Worm (Caenorhabditis elegans): ENCODE results near the gene sedl-1.

ce11 chrX:1456350-1457080 lies 16.5 kb upstream of the sedl-1 start:
- peak; percentile 49 for TF ChIP-seq tbx-2 (tag; optimal IDR thresholded peaks at IDR 0.05)
- no peak for TF ChIP-seq nhr-84 (tag; optimal IDR thresholded peaks at IDR 0.05)
- no peak for TF ChIP-seq lin-13 (GFP tag; optimal IDR thresholded peaks at IDR 0.05)
- no peak for TF ChIP-seq ama-1 (optimal IDR thresholded peaks at IDR 0.05)
- no peak for TF ChIP-seq unc-62 (GFP tag; optimal IDR thresholded peaks at IDR 0.05)
- no peak for TF ChIP-seq lin-39 (tag; optimal IDR thresholded peaks at IDR 0.05)
- TF ChIP-seq ceh-88 (GFP tag; IDR thresholded peaks at IDR 0.05): no peak
- TF ChIP-seq sox-4 (tag; optimal IDR thresholded peaks at IDR 0.05): no peak
- TF ChIP-seq mdl-1 (tag; optimal IDR thresholded peaks at IDR 0.05): peak in 1 of 2 experiments; percentile 74
- TF ChIP-seq nhr-28 (tag; optimal IDR thresholded peaks at IDR 0.05): no peak
- TF ChIP-seq F16B12.6 (tag; optimal IDR thresholded peaks at IDR 0.05): no peak
- TF ChIP-seq lsy-2 (tag; optimal IDR thresholded peaks at IDR 0.05): peak; percentile 30 to 69
- TF ChIP-seq pqm-1 (tag; optimal IDR thresholded peaks at IDR 0.05): no peak
- no peak for TF ChIP-seq fkh-10 (GFP tag; optimal IDR thresholded peaks at IDR 0.05)
